Worm (Caenorhabditis elegans) whole organism, late embryonic: ENCODE results near the gene C02E7.7.

Experiments used
- F13H6.1 ChIP-seq: sonication (generic microtip); optimal IDR thresholded peaks from 2 replicates; lab custom pipeline; 2016; ENCODE audit warnings: missing genetic modification characterization, missing compliant biosample characterization
- ama-1 ChIP-seq: fragments of 150-350 bp; optimal IDR thresholded peaks from 2 replicates; lab custom pipeline; 2014
- ceh-19 ChIP-seq: fragments of 200-800 bp; sonication (Bioruptor generic); optimal IDR thresholded peaks from 2 replicates; lab custom pipeline; 2018; ENCODE audit warnings: mild to moderate bottlenecking, missing genetic modification characterization, missing compliant biosample characterization
- dve-1 ChIP-seq: sonication (generic microtip); optimal IDR thresholded peaks from 2 replicates; lab custom pipeline; 2017; ENCODE audit warnings: antibody characterized with exemption, mild to moderate bottlenecking, missing genetic modification characterization, missing compliant biosample characterization
- eyg-1 ChIP-seq: sonication (generic microtip); optimal IDR thresholded peaks from 2 replicates; lab custom pipeline; 2016; ENCODE audit warnings: missing genotype, missing genetic modification characterization, missing compliant biosample characterization
- fkh-10 ChIP-seq: fragments of 150-350 bp; optimal IDR thresholded peaks from 2 replicates; lab custom pipeline; 2014; ENCODE audit warnings: missing biosample characterization, missing genetic modification reagents, missing genetic modification characterization
- hlh-8 ChIP-seq: sonication (generic microtip); optimal IDR thresholded peaks from 2 replicates; lab custom pipeline; 2016; ENCODE audit warnings: missing genotype, missing genetic modification characterization, missing compliant biosample characterization
- nfya-1 ChIP-seq: sonication (generic microtip); optimal IDR thresholded peaks from 2 replicates; lab custom pipeline; 2017; ENCODE audit warnings: missing genetic modification characterization, mild to moderate bottlenecking, missing compliant biosample characterization, antibody characterized with exemption, moderate library complexity
- pqm-1 ChIP-seq: sonication (generic microtip); optimal IDR thresholded peaks from 2 replicates; lab custom pipeline; 2016; ENCODE audit warnings: missing genetic modification characterization, missing compliant biosample characterization
- syd-9 ChIP-seq: sonication (generic microtip); optimal IDR thresholded peaks from 2 replicates; lab custom pipeline; 2016; ENCODE audit warnings: mild to moderate bottlenecking, missing genetic modification characterization, moderate library complexity, missing compliant biosample characterization
- unc-55 ChIP-seq: sonication (generic microtip); optimal IDR thresholded peaks from 2 replicates; lab custom pipeline; 2017; ENCODE audit warnings: missing biosample characterization, missing genetic modification reagents, missing genetic modification characterization
- unc-86 ChIP-seq: sonication (generic microtip); optimal IDR thresholded peaks from 2 replicates; lab custom pipeline; 2016; ENCODE audit warnings: missing genetic modification characterization, missing compliant biosample characterization
- zip-5 ChIP-seq: sonication (generic microtip); optimal IDR thresholded peaks from 2 replicates; lab custom pipeline; 2016; ENCODE audit warnings: missing genetic modification characterization, missing compliant biosample characterization

ce11 chrV:4914879-4915278 lies 3.5 kb downstream of the C02E7.7 start, which contains the start of gene H23N18.6:
- TF ChIP-seq eyg-1 = no peak
- no peak for TF ChIP-seq ceh-19 (GFP tag; lab: Kevin White, UChicago)
- no peak for TF ChIP-seq ama-1 (lab: Kevin White, UChicago)
- no peak for TF ChIP-seq nfya-1 (tag; lab: Kevin White, UChicago)
- no peak for TF ChIP-seq syd-9 (tag; lab: Kevin White, UChicago)
- TF ChIP-seq dve-1 (tag; lab: Kevin White, UChicago) = no peak
- no peak for TF ChIP-seq hlh-8 (tag; lab: Kevin White, UChicago)
- no peak for TF ChIP-seq F13H6.1 (tag; lab: Kevin White, UChicago)
- no peak for TF ChIP-seq unc-86 (tag; lab: Kevin White, UChicago)
- no peak for TF ChIP-seq zip-5
- no peak for TF ChIP-seq unc-55 (GFP tag; lab: Kevin White, UChicago)
- TF ChIP-seq fkh-10 (GFP tag; lab: Kevin White, UChicago) = no peak
- no peak for TF ChIP-seq pqm-1
